Worm (Caenorhabditis elegans): ENCODE results near the gene nhr-61.

nhr-61 gene

ce11 chrII:14771096-14771495 is 47.2 kb downstream of the nhr-61 start:
- peak; percentile 59; the same call in 1 of the 2 replicates for TF ChIP-seq zfh-2 (GFP tag; conservative IDR thresholded peaks at IDR 0.05)
- no peak for TF ChIP-seq C06A6.2 (GFP tag; conservative IDR thresholded peaks at IDR 0.05)

- TF ChIP-seq C06A6.2 (GFP tag; conservative IDR thresholded peaks at IDR 0.05) = no peak
- no peak for TF ChIP-seq him-1 (tag; optimal IDR thresholded peaks at IDR 0.05)
- TF ChIP-seq ceh-91 (GFP tag; IDR thresholded peaks at IDR 0.05) = no peak
- TF ChIP-seq madf-8 (GFP tag; conservative IDR thresholded peaks at IDR 0.05) = no peak
- TF ChIP-seq madf-3 (GFP tag; IDR thresholded peaks at IDR 0.05) = no peak
- TF ChIP-seq egrh-3 (GFP tag; IDR thresholded peaks at IDR 0.05) = no peak
- TF ChIP-seq lin-26 (GFP tag; IDR thresholded peaks at IDR 0.05) = no peak
- TF ChIP-seq ceh-27 (GFP tag; optimal IDR thresholded peaks at IDR 0.05) = no peak
- no peak for TF ChIP-seq ztf-28 (GFP tag; IDR thresholded peaks at IDR 0.05)
- TF ChIP-seq madf-6 (GFP tag; IDR thresholded peaks at IDR 0.05) = no peak
- TF ChIP-seq ZK185.1 (tag; optimal IDR thresholded peaks at IDR 0.05; ENCODE audit: poor library complexity, severe bottlenecking) = no peak
- TF ChIP-seq Y79H2A.3 (GFP tag; conservative IDR thresholded peaks at IDR 0.05) = no peak
Observed at ce11 chrII:14768804-14769203, 49.5 kb downstream of the nhr-61 start.
